Worm (Caenorhabditis elegans): ENCODE results near the gene nhr-198.

DNA sequence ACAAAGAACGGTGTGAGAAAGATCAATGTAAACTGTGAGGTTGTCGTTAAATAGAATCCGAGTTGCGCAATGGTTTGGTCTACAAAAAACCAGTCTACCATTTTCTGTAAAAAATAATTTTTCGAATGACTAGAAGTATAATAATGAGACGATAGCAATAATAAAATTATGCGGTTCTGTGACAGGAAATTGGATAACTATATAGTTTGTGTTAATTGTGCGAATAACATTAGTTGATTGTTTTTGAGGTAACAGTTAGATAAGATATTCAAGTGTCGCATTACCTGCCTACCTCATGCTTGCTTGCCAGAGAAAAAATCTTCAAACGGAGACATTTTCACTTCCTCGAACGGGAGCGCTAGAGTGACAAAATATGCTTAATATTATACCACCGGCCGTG lies 48.1 kb downstream of the nhr-198 start, which contains the start of gene str-18:
- TF ChIP-seq dve-1 (tag; optimal IDR thresholded peaks at IDR 0.05) (no peak), pha-4 (tag; optimal IDR thresholded peaks at IDR 0.05) (no peak), pag-3 (tag; optimal IDR thresholded peaks at IDR 0.05; ENCODE audit: borderline replicate concordance) (no peak)
